Worm (Caenorhabditis elegans): ENCODE measurements around the gene pir-2.

The pir-2 gene

DNA sequence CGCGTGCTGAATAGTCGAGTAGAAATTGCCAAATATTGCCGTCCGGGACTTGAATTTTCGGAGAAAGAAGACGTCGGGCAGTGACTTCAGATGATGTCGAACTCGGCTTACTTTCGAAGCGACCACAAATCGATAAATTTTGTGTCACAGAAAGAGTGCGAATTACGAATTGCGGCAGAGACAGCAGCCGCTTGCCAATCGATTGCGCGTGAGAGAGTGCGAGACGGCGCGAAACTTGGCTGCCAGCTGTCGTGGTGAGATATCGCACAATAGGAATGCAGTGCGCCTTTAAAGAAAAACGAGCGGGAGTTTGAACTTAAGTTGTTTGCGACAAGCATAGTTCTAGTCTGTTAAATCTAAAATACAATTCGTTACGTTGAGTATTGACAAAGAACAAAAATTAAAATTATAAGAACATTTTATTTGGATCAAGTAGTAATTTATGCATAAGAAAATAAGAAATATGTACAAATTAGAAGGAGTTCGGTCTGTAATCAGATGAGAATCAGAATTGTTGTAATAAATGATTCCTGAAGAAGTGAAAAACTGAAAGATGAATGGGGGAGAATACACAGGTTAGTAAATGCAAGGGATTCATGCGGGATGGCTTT is at the start of gene pir-2:
TSS of gene pir-2 (minus strand) at position 218 of the 611 bp plus-strand sequence.
- TF ChIP-seq T22C8.4 (GFP tag; IDR thresholded peaks at IDR 0.05) (peak; percentile 98), med-1 (GFP tag; optimal IDR thresholded peaks at IDR 0.05; ENCODE audit: insufficient read depth) (no peak), tab-1 (GFP tag; IDR thresholded peaks at IDR 0.05) (peak; percentile 13; the same call in 1 of the 2 replicates), cog-1 (tag; optimal IDR thresholded peaks at IDR 0.05) (peak; percentile 25), ztf-23 (GFP tag; IDR thresholded peaks at IDR 0.05) (peak; percentile 76), ztf-29 (GFP tag; IDR thresholded peaks at IDR 0.05) (no peak), flt-1 (GFP tag; IDR thresholded peaks at IDR 0.05) (no peak), klf-2 (GFP tag; conservative IDR thresholded peaks at IDR 0.05) (no peak), ref-1 (GFP tag; conservative IDR thresholded peaks at IDR 0.05) (no peak)

ce11 chrIII:9490783-9491547 is 47.5 kb upstream of the pir-2 start, which contains the start of the genes dars-1 and ctr-9:
Gene dars-1, minus strand, starts transcription at chrIII:9491215.
Gene ctr-9, plus strand, starts transcription at chrIII:9491396.
- TF ChIP-seq tab-1 (GFP tag; IDR thresholded peaks at IDR 0.05): no peak
- TF ChIP-seq med-1 (GFP tag; optimal IDR thresholded peaks at IDR 0.05; ENCODE audit: insufficient read depth): no peak
- TF ChIP-seq ztf-23 (GFP tag; IDR thresholded peaks at IDR 0.05): no peak
- TF ChIP-seq ztf-29 (GFP tag; IDR thresholded peaks at IDR 0.05): no peak
- TF ChIP-seq flt-1 (GFP tag; IDR thresholded peaks at IDR 0.05): no peak
- no peak for TF ChIP-seq klf-2 (GFP tag; conservative IDR thresholded peaks at IDR 0.05)
- no peak for TF ChIP-seq T22C8.4 (GFP tag; IDR thresholded peaks at IDR 0.05)
- TF ChIP-seq ref-1 (GFP tag; conservative IDR thresholded peaks at IDR 0.05): no peak
- no peak for TF ChIP-seq cog-1 (tag; optimal IDR thresholded peaks at IDR 0.05)

DNA sequence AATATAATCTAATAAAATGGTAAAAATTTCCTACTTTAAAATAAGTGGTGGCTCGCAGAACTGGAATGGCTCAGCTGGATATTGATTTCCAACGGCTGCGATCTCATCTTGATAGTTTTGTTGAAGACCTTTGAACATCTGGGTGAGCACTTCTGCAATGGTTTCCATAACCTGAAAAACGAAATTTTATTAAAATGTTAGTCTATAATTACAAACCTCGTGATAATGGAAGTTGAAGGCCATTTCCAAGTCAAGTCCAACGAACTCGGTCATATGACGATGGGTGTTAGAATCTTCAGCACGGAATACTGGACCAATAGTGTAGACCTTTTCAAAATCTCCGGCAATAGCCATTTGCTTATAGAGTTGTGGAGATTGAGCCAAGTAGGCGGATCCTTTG is 46.4 kb upstream of the pir-2 start:
- TF ChIP-seq ztf-29 (GFP tag; IDR thresholded peaks at IDR 0.05): no peak
- TF ChIP-seq T22C8.4 (GFP tag; IDR thresholded peaks at IDR 0.05): no peak
- TF ChIP-seq flt-1 (GFP tag; IDR thresholded peaks at IDR 0.05): no peak
- TF ChIP-seq klf-2 (GFP tag; conservative IDR thresholded peaks at IDR 0.05): no peak
- no peak for TF ChIP-seq med-1 (GFP tag; optimal IDR thresholded peaks at IDR 0.05; ENCODE audit: insufficient read depth)
- TF ChIP-seq tab-1 (GFP tag; IDR thresholded peaks at IDR 0.05): no peak

ce11 chrIII:9488431-9488830 is 45.0 kb upstream of the pir-2 start, which contains the start of gene nlp-36:
Gene nlp-36, plus strand, starts transcription at chrIII:9488731.
- no peak for TF ChIP-seq ztf-23 (GFP tag; IDR thresholded peaks at IDR 0.05)
- no peak for TF ChIP-seq flt-1 (GFP tag; IDR thresholded peaks at IDR 0.05)
- TF ChIP-seq med-1 (GFP tag; optimal IDR thresholded peaks at IDR 0.05; ENCODE audit: insufficient read depth): no peak
- no peak for TF ChIP-seq ztf-29 (GFP tag; IDR thresholded peaks at IDR 0.05)
- no peak for TF ChIP-seq cog-1 (tag; optimal IDR thresholded peaks at IDR 0.05)
- no peak for TF ChIP-seq T22C8.4 (GFP tag; IDR thresholded peaks at IDR 0.05)
- TF ChIP-seq klf-2 (GFP tag; conservative IDR thresholded peaks at IDR 0.05): no peak

DNA sequence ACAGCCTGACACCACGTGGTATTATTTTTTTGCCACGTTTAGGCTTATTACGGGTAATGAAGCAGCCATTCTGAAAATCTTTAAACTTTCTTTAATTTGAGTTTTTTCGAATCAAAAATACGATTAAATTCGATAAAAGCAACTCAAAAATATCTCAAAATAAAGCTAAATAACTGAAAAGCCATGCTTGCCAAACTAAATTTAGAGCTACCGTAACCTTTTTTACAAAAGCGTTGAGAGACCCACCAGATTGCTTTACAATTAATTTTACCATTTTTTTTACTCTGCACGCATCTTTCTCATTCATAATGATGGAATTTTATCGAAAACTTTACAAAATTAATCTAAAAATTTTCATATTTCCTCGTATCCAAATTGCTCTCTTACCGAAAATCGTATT is 44.6 kb upstream of the pir-2 start:
- TF ChIP-seq ref-1 (GFP tag; conservative IDR thresholded peaks at IDR 0.05) (no peak), flt-1 (GFP tag; IDR thresholded peaks at IDR 0.05) (no peak), tab-1 (GFP tag; IDR thresholded peaks at IDR 0.05) (no peak), ztf-29 (GFP tag; IDR thresholded peaks at IDR 0.05) (no peak), T22C8.4 (GFP tag; IDR thresholded peaks at IDR 0.05) (no peak), med-1 (GFP tag; optimal IDR thresholded peaks at IDR 0.05; ENCODE audit: insufficient read depth) (no peak), klf-2 (GFP tag; conservative IDR thresholded peaks at IDR 0.05) (no peak), ztf-23 (GFP tag; IDR thresholded peaks at IDR 0.05) (no peak), cog-1 (tag; optimal IDR thresholded peaks at IDR 0.05) (no peak)

ce11 chrIII:9487454-9487853 is 44.0 kb upstream of the pir-2 start:
- TF ChIP-seq flt-1 (GFP tag; IDR thresholded peaks at IDR 0.05): no peak
- no peak for TF ChIP-seq tab-1 (GFP tag; IDR thresholded peaks at IDR 0.05)
- TF ChIP-seq ztf-23 (GFP tag; IDR thresholded peaks at IDR 0.05): no peak
- no peak for TF ChIP-seq klf-2 (GFP tag; conservative IDR thresholded peaks at IDR 0.05)
- no peak for TF ChIP-seq med-1 (GFP tag; optimal IDR thresholded peaks at IDR 0.05; ENCODE audit: insufficient read depth)
- TF ChIP-seq cog-1 (tag; optimal IDR thresholded peaks at IDR 0.05): no peak

DNA sequence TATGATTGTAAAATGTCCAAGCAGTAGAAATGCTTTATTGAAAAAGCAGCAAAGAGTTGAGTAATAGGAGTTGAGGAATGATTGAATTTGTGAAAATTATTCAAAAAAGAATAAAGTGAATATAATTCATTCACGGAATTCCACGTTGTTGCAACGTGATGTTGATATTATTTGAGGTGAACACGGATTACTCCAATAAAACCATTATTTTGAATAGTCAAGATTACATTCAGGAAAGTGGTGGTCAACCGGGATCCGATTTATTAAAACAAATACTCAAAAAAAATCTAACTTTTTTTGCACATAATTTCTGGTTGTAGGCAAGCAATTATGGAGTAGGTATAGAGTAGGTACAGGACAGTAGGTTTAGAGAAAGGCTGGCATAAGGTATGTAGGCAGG is 41.9 kb upstream of the pir-2 start, which contains the start of gene bre-3:
TSS of gene bre-3 (minus strand) at position 101 of the 400 bp plus-strand sequence.
- no peak for TF ChIP-seq klf-2 (GFP tag; conservative IDR thresholded peaks at IDR 0.05)
- TF ChIP-seq ztf-23 (GFP tag; IDR thresholded peaks at IDR 0.05): no peak
- no peak for TF ChIP-seq flt-1 (GFP tag; IDR thresholded peaks at IDR 0.05)
- no peak for TF ChIP-seq cog-1 (tag; optimal IDR thresholded peaks at IDR 0.05)
- no peak for TF ChIP-seq med-1 (GFP tag; optimal IDR thresholded peaks at IDR 0.05; ENCODE audit: insufficient read depth)

- TF ChIP-seq ztf-29 (GFP tag; IDR thresholded peaks at IDR 0.05) (no peak), ref-1 (GFP tag; conservative IDR thresholded peaks at IDR 0.05) (no peak), med-1 (GFP tag; optimal IDR thresholded peaks at IDR 0.05; ENCODE audit: insufficient read depth) (no peak), ztf-23 (GFP tag; IDR thresholded peaks at IDR 0.05) (no peak), tab-1 (GFP tag; IDR thresholded peaks at IDR 0.05) (no peak), T22C8.4 (GFP tag; IDR thresholded peaks at IDR 0.05) (no peak), cog-1 (tag; optimal IDR thresholded peaks at IDR 0.05) (no peak), flt-1 (GFP tag; IDR thresholded peaks at IDR 0.05) (no peak)
These were observed 40.3 kb upstream of the pir-2 start for ce11 chrIII:9483716-9484115.

ce11 chrIII:9482423-9482993 is 39.1 kb upstream of the pir-2 start:
- TF ChIP-seq ztf-29 (GFP tag; IDR thresholded peaks at IDR 0.05) (no peak), ref-1 (GFP tag; conservative IDR thresholded peaks at IDR 0.05) (no peak), flt-1 (GFP tag; IDR thresholded peaks at IDR 0.05) (no peak), med-1 (GFP tag; optimal IDR thresholded peaks at IDR 0.05; ENCODE audit: insufficient read depth) (no peak), cog-1 (tag; optimal IDR thresholded peaks at IDR 0.05) (no peak), klf-2 (GFP tag; conservative IDR thresholded peaks at IDR 0.05) (no peak), ztf-23 (GFP tag; IDR thresholded peaks at IDR 0.05) (no peak), tab-1 (GFP tag; IDR thresholded peaks at IDR 0.05) (no peak), T22C8.4 (GFP tag; IDR thresholded peaks at IDR 0.05) (no peak)
